Fruit fly (Drosophila melanogaster): ENCODE measurements around the gene neo.

DNA sequence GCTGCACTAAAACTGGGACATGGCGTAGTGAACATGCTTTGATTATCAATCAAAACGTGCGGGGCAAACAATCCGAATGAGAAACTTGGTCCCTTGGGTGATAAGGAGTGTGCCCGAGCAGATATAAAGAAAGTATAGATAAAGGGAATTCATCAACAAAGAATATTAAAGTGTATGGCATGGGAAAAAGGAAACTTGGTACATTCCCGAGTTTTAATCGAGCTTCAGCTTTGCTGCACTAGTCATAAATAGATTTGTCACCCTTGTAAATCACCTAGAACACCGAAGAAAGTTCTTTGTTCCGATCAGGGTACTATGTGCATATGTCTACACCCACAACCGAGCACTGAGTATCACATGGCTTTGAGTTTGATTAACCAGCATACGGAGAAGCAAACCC lies 48.5 kb downstream of the neo start:
- TF ChIP-seq CG13123 (GFP tag; optimal IDR thresholded peaks at IDR 0.05) (no peak), abd-A (tag; optimal IDR thresholded peaks at IDR 0.05) (no peak), CG4404 (GFP tag; IDR thresholded peaks at IDR 0.05) (no peak), H2.0 (GFP tag; IDR thresholded peaks at IDR 0.05) (no peak), da (GFP tag; optimal IDR thresholded peaks at IDR 0.05) (no peak), CTCF (GFP tag; optimal IDR thresholded peaks at IDR 0.05) (no peak), CG12942 (GFP tag; optimal IDR thresholded peaks at IDR 0.05) (no peak), CG7357 (GFP tag; IDR thresholded peaks at IDR 0.05) (no peak), org-1 (GFP tag; optimal IDR thresholded peaks at IDR 0.05) (no peak)

Data from whole organism, embryonic.